Fruit fly (Drosophila melanogaster) whole organism, wandering third instar larva: ENCODE results near the gene CG12637.
A peak's percentile ranks its signal among the peaks of the same experiment; 100 is the strongest.

Experiments used
- Abd-B ChIP-seq: fragments of >200 bp; optimal IDR thresholded peaks from 2 replicates; lab custom pipeline; 2017; ENCODE audit warnings: missing biosample characterization, missing genetic modification characterization
- CG32264 ChIP-seq: fragments of 200-800 bp; sonication (Bioruptor generic); optimal IDR thresholded peaks from 2 replicates; lab custom pipeline; 2016; ENCODE audit warnings: missing biosample characterization, missing genetic modification characterization
- CrebA ChIP-seq: fragments of 200-800 bp; sonication (Bioruptor generic); optimal IDR thresholded peaks from 2 replicates; lab custom pipeline; 2016; ENCODE audit warnings: missing biosample characterization, mild to moderate bottlenecking, missing genetic modification characterization, borderline replicate concordance
- Dfd ChIP-seq: fragments of >200 bp; optimal IDR thresholded peaks from 2 replicates; lab custom pipeline; 2017; ENCODE audit warnings: missing biosample characterization, missing genetic modification characterization
- Dif ChIP-seq: fragments of 200-275, 200-300 bp; sonication (Bioruptor generic); optimal IDR thresholded peaks from 2 replicates; lab custom pipeline; 2018; ENCODE audit warnings: missing biosample characterization, missing genetic modification characterization; ENCODE audit not compliant: partially characterized antibody
- HLH106 ChIP-seq: fragments of 200-800 bp; optimal IDR thresholded peaks from 3 replicates; lab custom pipeline; 2019; ENCODE audit warnings: missing biosample characterization, mild to moderate bottlenecking, missing genetic modification characterization, moderate library complexity
- Hnf4 ChIP-seq: fragments of 200-800 bp; sonication (Bioruptor generic); optimal IDR thresholded peaks from 2 replicates; lab custom pipeline; 2016; ENCODE audit warnings: missing biosample characterization, mild to moderate bottlenecking, missing genetic modification characterization
- Hr78 ChIP-seq: fragments of >200 bp; optimal IDR thresholded peaks from 2 replicates; lab custom pipeline; 2017; ENCODE audit warnings: missing biosample characterization, missing genetic modification characterization
- Hr83 ChIP-seq: fragments of 200-300 bp; sonication (Bioruptor generic); optimal IDR thresholded peaks from 2 replicates; lab custom pipeline; 2016; ENCODE audit warnings: missing biosample characterization, mild to moderate bottlenecking, missing genetic modification characterization, moderate library complexity; ENCODE audit not compliant: poor library complexity, severe bottlenecking
- Myc ChIP-seq: fragments of >200 bp; optimal IDR thresholded peaks from 2 replicates; lab custom pipeline; 2017
- OdsH ChIP-seq: fragments of 200-800 bp; sonication (Bioruptor generic); optimal IDR thresholded peaks from 2 replicates; lab custom pipeline; 2016; ENCODE audit warnings: missing biosample characterization, mild to moderate bottlenecking, missing genetic modification characterization
- Rel ChIP-seq, 2 experiments: fragments of 200-800 bp; sonication (Bioruptor generic) in 1 of 2; optimal IDR thresholded peaks; 2 replicates in 1 of 2; 3 replicates in 1 of 2; lab custom pipeline; 2016 to 2019; ENCODE audit warnings: mild to moderate bottlenecking in 2 of 2, missing biosample characterization in 2 of 2, missing genetic modification characterization in 2 of 2, moderate library complexity in 1 of 2
- Sp1 ChIP-seq: fragments of 200-800 bp; sonication (Bioruptor generic); optimal IDR thresholded peaks from 3 replicates; lab custom pipeline; 2019; ENCODE audit warnings: missing biosample characterization, mild to moderate bottlenecking, missing genetic modification characterization, moderate library complexity
- br ChIP-seq: fragments of 200-800 bp; sonication (Bioruptor generic); optimal IDR thresholded peaks from 2 replicates; lab custom pipeline; 2016; ENCODE audit warnings: missing biosample characterization, missing genetic modification characterization
- brk ChIP-seq: fragments of 200-800 bp; sonication (Bioruptor generic); optimal IDR thresholded peaks from 2 replicates; lab custom pipeline; 2016; ENCODE audit warnings: missing biosample characterization, mild to moderate bottlenecking, missing genetic modification characterization
- dl ChIP-seq, 2 experiments: fragments of 175-275, 200-275 bp in 1 of 2; fragments of 200-275 bp in 1 of 2; sonication (Bioruptor generic); optimal IDR thresholded peaks; lab custom pipeline; 2018; ENCODE audit warnings: mild to moderate bottlenecking in 2 of 2, missing biosample characterization in 2 of 2, missing genetic modification characterization in 2 of 2, moderate library complexity in 2 of 2; ENCODE audit not compliant: partially characterized antibody in 2 of 2, insufficient read depth in 1 of 2
- dmrt93B ChIP-seq: fragments of 200-800 bp; sonication (Bioruptor generic); optimal IDR thresholded peaks from 2 replicates; lab custom pipeline; 2018; ENCODE audit warnings: missing biosample characterization, mild to moderate bottlenecking, missing genetic modification characterization
- dsf ChIP-seq: sonication (Bioruptor generic); optimal IDR thresholded peaks from 2 replicates; lab custom pipeline; 2016; ENCODE audit warnings: missing biosample characterization, missing genetic modification characterization, borderline replicate concordance
- ey ChIP-seq: fragments of 200-800 bp; sonication (Bioruptor generic); optimal IDR thresholded peaks from 2 replicates; lab custom pipeline; 2016; ENCODE audit warnings: missing biosample characterization, missing genetic modification characterization
- foxo ChIP-seq, 2 experiments: fragments of 200-800 bp; sonication (Bioruptor generic); optimal IDR thresholded peaks; 2 replicates in 1 of 2; 3 replicates in 1 of 2; lab custom pipeline; 2016 to 2017; ENCODE audit warnings: missing biosample characterization in 2 of 2, missing genetic modification characterization in 2 of 2
- fru ChIP-seq: fragments of 200-800 bp; sonication (Bioruptor generic); optimal IDR thresholded peaks from 3 replicates; lab custom pipeline; 2016; ENCODE audit warnings: missing biosample characterization, mild to moderate bottlenecking, missing genetic modification characterization
- h ChIP-seq: fragments of 200-800 bp; sonication (Bioruptor generic); optimal IDR thresholded peaks from 3 replicates; lab custom pipeline; 2016; ENCODE audit warnings: missing biosample characterization, mild to moderate bottlenecking, missing genetic modification characterization
- jim ChIP-seq: fragments of 175-275, 200-325 bp; sonication (Bioruptor generic); optimal IDR thresholded peaks from 2 replicates; lab custom pipeline; 2016; ENCODE audit warnings: missing biosample characterization, mild to moderate bottlenecking, missing genetic modification characterization
- lola ChIP-seq: fragments of >200 bp; optimal IDR thresholded peaks from 2 replicates; lab custom pipeline; 2017; ENCODE audit warnings: missing biosample characterization, missing genetic modification characterization
- pan ChIP-seq: fragments of >200 bp; optimal IDR thresholded peaks from 2 replicates; lab custom pipeline; 2017
- psq ChIP-seq: fragments of 200-800 bp; sonication (Bioruptor generic); optimal IDR thresholded peaks from 3 replicates; lab custom pipeline; 2017; ENCODE audit warnings: missing biosample characterization, mild to moderate bottlenecking, missing genetic modification characterization, moderate library complexity
- rgr ChIP-seq: fragments of 200-800 bp; sonication (Bioruptor generic); optimal IDR thresholded peaks from 3 replicates; lab custom pipeline; 2016; ENCODE audit warnings: missing biosample characterization, mild to moderate bottlenecking, missing genetic modification characterization
- tai ChIP-seq: sonication (Bioruptor generic); optimal IDR thresholded peaks from 2 replicates; lab custom pipeline; 2016; ENCODE audit warnings: missing biosample characterization, missing genetic modification characterization
- usp ChIP-seq: fragments of >200 bp; optimal IDR thresholded peaks from 2 replicates; lab custom pipeline; 2017; ENCODE audit warnings: missing biosample characterization, missing genetic modification characterization

Gene CG12637

DNA sequence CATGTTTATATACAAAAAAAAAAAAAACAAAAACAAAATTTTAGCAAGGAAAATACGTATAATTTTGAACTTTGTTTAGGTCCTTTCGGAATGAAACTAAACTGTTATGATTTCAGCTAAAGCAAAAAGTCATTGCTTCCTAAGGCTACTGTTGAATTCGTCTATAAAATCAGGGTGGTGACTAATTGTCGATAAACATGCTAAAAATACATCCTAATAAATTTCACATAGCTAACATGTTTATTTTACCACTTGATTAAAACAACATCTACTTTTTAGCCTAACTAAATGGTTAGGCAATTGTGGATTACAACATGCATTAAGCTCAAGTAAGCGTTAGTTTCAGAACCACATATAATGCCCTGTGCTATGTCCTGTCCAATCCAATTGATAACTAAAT lies at the start of gene CG12637:
CG12637 (minus strand) TSS at position 101 of the 400 bp plus-strand sequence.
- TF ChIP-seq pan (lab: Kevin White, UChicago), result no peak
- TF ChIP-seq, all 38 proteins: peak for 0

DNA sequence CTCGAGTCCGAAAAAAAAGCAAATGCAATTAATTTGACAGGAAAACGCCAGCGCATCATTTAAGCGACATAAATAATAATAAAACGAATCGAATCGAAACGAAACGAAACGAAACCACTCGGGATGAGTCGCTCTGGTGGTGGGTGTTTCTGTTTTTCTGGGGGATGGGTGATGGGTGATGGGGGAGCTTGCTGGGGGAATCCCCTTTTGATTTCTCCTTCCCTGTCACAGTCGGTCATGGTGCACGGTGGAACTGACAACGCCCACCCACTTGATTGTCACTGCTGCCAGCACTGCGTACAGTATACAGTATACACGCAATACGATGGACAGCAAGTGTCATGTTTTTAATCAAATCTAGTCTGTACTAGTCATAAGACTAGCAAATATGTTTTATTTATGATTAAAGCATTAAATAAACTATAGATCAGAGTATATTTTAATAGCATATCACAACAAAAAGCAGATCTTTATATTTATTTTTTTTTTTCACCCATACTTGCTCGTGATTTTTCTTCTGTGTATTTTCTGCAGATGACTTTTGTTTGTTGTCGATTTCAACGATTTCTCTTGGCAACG lies 48.7 kb upstream of the CG12637 start:
- TF ChIP-seq h (GFP tag; lab: Kevin White, UChicago) (peak; percentile 20), usp (GFP tag; lab: Kevin White, UChicago) (no peak), fru (GFP tag; lab: Kevin White, UChicago) (peak; percentile 25), HLH106 (tag; lab: Kevin White, UChicago) (peak; percentile 5), foxo (GFP tag; optimal IDR thresholded peaks at IDR 0.05; lab: Kevin White, UChicago) (peak in 1 of 2 experiments; percentile 36), Rel (GFP tag; optimal IDR thresholded peaks at IDR 0.05; lab: Kevin White, UChicago) (no peak), Rel (tag; optimal IDR thresholded peaks at IDR 0.05; lab: Kevin White, UChicago) (peak; percentile 91), lola (GFP tag; lab: Kevin White, UChicago) (no peak), rgr (peak; percentile 29), Sp1 (GFP tag; lab: Kevin White, UChicago) (peak; percentile 10), dl (GFP tag; optimal IDR thresholded peaks at IDR 0.05; lab: Kevin White, UChicago; ENCODE audit: insufficient read depth in 1 of 2, partially characterized antibody in 2 of 2) (no peak)

DNA sequence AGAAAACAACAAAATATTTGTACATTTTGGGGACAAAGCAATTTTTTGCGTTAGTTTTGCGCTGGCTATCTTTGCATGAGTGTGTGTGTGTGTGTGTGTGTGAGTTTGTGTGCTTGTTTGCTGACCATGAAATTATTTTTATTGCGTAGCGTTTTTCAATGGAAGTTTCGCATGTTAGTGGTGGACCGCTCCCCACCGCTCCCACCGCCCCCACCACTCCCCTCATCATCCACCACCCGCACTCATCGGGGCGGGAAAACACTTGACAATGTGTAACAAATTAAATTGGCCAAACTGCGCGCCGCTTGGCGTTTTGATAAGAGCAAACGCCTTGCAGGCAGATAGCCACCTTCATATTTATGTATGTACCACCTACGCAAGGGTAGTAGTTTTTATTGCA lies 46.0 kb upstream of the CG12637 start:
- TF ChIP-seq Hr78 (GFP tag; lab: Kevin White, UChicago) (no peak), CG32264 (no peak), OdsH (GFP tag; lab: Kevin White, UChicago) (no peak), Dfd (GFP tag; lab: Kevin White, UChicago) (peak; percentile 71), pan (lab: Kevin White, UChicago) (no peak)
- TF ChIP-seq, all 38 proteins: peak for 1

DNA sequence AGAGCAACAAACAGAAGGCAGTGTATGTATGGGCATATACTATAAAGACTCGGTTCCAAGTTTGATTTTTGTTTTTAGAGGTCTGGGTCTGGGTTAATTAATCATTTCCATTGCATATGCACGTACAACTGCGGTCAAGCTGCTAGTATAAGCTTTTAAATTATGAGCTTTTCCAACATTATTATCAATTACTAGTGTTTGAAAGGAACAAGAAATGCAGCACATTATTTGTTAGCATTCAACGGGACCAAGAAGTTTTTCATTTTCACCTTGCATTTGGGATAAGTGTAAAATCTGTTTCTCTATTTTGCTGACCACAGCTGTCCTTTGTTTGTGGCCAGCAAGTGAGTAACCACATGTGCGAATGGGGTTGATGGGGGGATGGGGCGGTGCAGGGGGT lies 44.6 kb upstream of the CG12637 start:
- TF ChIP-seq ey, result peak; percentile 61
- peak; percentile 43 for TF ChIP-seq tai (GFP tag; lab: Kevin White, UChicago)
- TF ChIP-seq Hr78 (GFP tag; lab: Kevin White, UChicago), result no peak
- TF ChIP-seq CG32264, result peak; percentile 45
- TF ChIP-seq Hnf4 (GFP tag; lab: Kevin White, UChicago), result peak; percentile 56
- no peak for TF ChIP-seq Hr83 (GFP tag; lab: Kevin White, UChicago)
- peak; percentile 39 for TF ChIP-seq br
- peak in 1 of 2 experiments; percentile 65 for TF ChIP-seq foxo (GFP tag; optimal IDR thresholded peaks at IDR 0.05; lab: Kevin White, UChicago)
- TF ChIP-seq OdsH (GFP tag; lab: Kevin White, UChicago), result peak; percentile 44
- no peak for TF ChIP-seq jim
- TF ChIP-seq HLH106 (tag; lab: Kevin White, UChicago), result peak; percentile 47
- TF ChIP-seq fru (GFP tag; lab: Kevin White, UChicago), result peak; percentile 58
- peak; percentile 72 for TF ChIP-seq rgr
- TF ChIP-seq dl (GFP tag; optimal IDR thresholded peaks at IDR 0.05; lab: Kevin White, UChicago; ENCODE audit: insufficient read depth in 1 of 2, partially characterized antibody in 2 of 2), result no peak
- TF ChIP-seq brk (GFP tag; lab: Kevin White, UChicago), result no peak
- TF ChIP-seq pan (lab: Kevin White, UChicago), result no peak
- TF ChIP-seq h (GFP tag; lab: Kevin White, UChicago), result peak; percentile 70
- no peak for TF ChIP-seq Dif (GFP tag; lab: Kevin White, UChicago)
- TF ChIP-seq Sp1 (GFP tag; lab: Kevin White, UChicago), result peak; percentile 44
- peak; percentile 44 for TF ChIP-seq psq (GFP tag; lab: Kevin White, UChicago)
- peak; percentile 39 for TF ChIP-seq dmrt93B (GFP tag; lab: Kevin White, UChicago)

DNA sequence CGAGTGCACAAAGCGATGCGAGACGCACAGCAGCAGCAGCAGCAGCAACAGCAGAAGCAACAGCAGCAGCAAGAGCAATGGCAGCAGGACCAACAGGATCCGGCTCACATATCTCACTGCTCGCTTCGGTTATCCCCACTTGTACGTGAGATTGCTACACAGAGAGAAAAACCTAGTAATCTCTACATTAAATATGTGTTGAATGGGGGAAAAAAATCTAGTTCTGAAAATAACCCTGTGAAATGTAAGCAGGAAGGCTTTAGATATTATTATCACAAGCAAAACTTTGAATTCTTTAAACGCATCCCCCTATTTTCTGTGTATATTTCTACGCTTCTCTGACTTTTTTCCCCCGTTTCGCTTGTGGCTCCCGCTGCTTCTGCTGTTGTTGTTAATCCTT lies 24.5 kb upstream of the CG12637 start:
- TF ChIP-seq Abd-B (no peak), fru (GFP tag; lab: Kevin White, UChicago) (no peak), Dfd (GFP tag; lab: Kevin White, UChicago) (peak; percentile 14), Hr83 (GFP tag; lab: Kevin White, UChicago) (no peak), CrebA (GFP tag; lab: Kevin White, UChicago) (no peak), Myc (no peak), rgr (no peak), dmrt93B (GFP tag; lab: Kevin White, UChicago) (no peak), dsf (GFP tag; lab: Kevin White, UChicago) (no peak), br (no peak), jim (no peak), ey (no peak), HLH106 (tag; lab: Kevin White, UChicago) (peak; percentile 7), foxo (GFP tag; optimal IDR thresholded peaks at IDR 0.05; lab: Kevin White, UChicago) (peak in 1 of 2 experiments; percentile 0)
